Fruit fly (Drosophila melanogaster) whole organism, wandering third instar larva: ENCODE data around the gene L2HGDH.

Experiments used
- CrebA ChIP-seq: fragments of 200-800 bp; sonication (Bioruptor generic); optimal IDR thresholded peaks from 2 replicates; lab custom pipeline; 2016; ENCODE audit warnings: missing biosample characterization, mild to moderate bottlenecking, missing genetic modification characterization, borderline replicate concordance
- Hnf4 ChIP-seq: fragments of 200-800 bp; sonication (Bioruptor generic); optimal IDR thresholded peaks from 2 replicates; lab custom pipeline; 2016; ENCODE audit warnings: missing biosample characterization, mild to moderate bottlenecking, missing genetic modification characterization
- Myc ChIP-seq: fragments of >200 bp; optimal IDR thresholded peaks from 2 replicates; lab custom pipeline; 2017
- Sp1 ChIP-seq: fragments of 200-800 bp; sonication (Bioruptor generic); optimal IDR thresholded peaks from 3 replicates; lab custom pipeline; 2019; ENCODE audit warnings: missing biosample characterization, mild to moderate bottlenecking, missing genetic modification characterization, moderate library complexity
- dl ChIP-seq, 2 experiments: fragments of 175-275, 200-275 bp in 1 of 2; fragments of 200-275 bp in 1 of 2; sonication (Bioruptor generic); optimal IDR thresholded peaks; lab custom pipeline; 2018; ENCODE audit warnings: mild to moderate bottlenecking in 2 of 2, missing biosample characterization in 2 of 2, missing genetic modification characterization in 2 of 2, moderate library complexity in 2 of 2; ENCODE audit not compliant: partially characterized antibody in 2 of 2, insufficient read depth in 1 of 2
- fru ChIP-seq: fragments of 200-800 bp; sonication (Bioruptor generic); optimal IDR thresholded peaks from 3 replicates; lab custom pipeline; 2016; ENCODE audit warnings: missing biosample characterization, mild to moderate bottlenecking, missing genetic modification characterization
- tai ChIP-seq: sonication (Bioruptor generic); optimal IDR thresholded peaks from 2 replicates; lab custom pipeline; 2016; ENCODE audit warnings: missing biosample characterization, missing genetic modification characterization
- usp ChIP-seq: fragments of >200 bp; optimal IDR thresholded peaks from 2 replicates; lab custom pipeline; 2017; ENCODE audit warnings: missing biosample characterization, missing genetic modification characterization

The L2HGDH gene

DNA sequence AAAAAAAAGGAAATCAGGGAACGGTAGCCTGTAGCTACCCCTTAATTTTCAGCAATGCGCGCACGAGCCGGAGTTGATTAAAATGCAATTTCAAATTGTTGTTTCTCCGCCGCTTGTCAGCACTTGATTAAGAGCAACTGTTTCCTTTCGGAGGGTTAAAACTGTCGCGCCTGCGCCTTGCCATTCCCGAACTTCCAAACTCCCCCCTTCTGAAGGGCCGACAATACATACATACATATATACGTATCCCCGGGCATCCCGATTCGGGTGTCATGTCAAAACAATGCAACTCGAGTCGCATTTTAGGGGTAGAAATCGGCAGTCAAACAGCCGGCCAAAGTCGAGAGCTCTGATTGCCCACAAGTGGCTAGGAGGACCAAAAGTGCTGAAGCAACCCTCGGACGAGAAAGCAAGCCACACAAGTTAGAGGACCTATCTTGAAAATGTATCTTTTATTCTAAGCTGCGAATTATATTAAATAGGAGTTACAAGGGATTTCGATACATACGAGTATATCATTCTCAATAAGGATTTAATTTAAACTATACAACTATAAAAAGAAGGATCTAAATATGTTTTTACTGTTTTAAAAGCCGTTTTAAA is 49.5 kb downstream of the L2HGDH start:
- TF ChIP-seq Sp1 (GFP tag; lab: Kevin White, UChicago) (no peak), Hnf4 (GFP tag; lab: Kevin White, UChicago) (no peak), CrebA (GFP tag; lab: Kevin White, UChicago) (no peak), Myc (no peak), fru (GFP tag; lab: Kevin White, UChicago) (no peak), usp (GFP tag; lab: Kevin White, UChicago) (no peak), tai (GFP tag; lab: Kevin White, UChicago) (no peak), dl (GFP tag; optimal IDR thresholded peaks at IDR 0.05; lab: Kevin White, UChicago; ENCODE audit: insufficient read depth in 1 of 2, partially characterized antibody in 2 of 2) (no peak)
